Worm (Caenorhabditis elegans) whole organism, mixed stage, embryonic: ENCODE data around the gene ska-3.

Experiments
- M03D4.4 ChIP-seq: sonication (generic microtip); optimal IDR thresholded peaks from 2 replicates; lab custom pipeline; 2017; ENCODE audit warnings: mild to moderate bottlenecking, missing genetic modification characterization, missing compliant biosample characterization
- bed-3 ChIP-seq: fragments of 200-800 bp; sonication (Bioruptor generic); optimal IDR thresholded peaks from 3 replicates; lab custom pipeline; 2018; ENCODE audit warnings: mild to moderate bottlenecking, missing genetic modification characterization, moderate library complexity, missing compliant biosample characterization
- blmp-1 ChIP-seq: fragments of 150-350 bp; optimal IDR thresholded peaks from 2 replicates; lab custom pipeline; 2014; ENCODE audit warnings: missing biosample characterization, missing genetic modification characterization
- ceh-39 ChIP-seq: fragments of 150-350 bp; optimal IDR thresholded peaks from 2 replicates; lab custom pipeline; 2014; ENCODE audit warnings: missing biosample characterization, missing genetic modification characterization
- ceh-43 ChIP-seq: fragments of 200-800 bp; sonication (Bioruptor generic); optimal IDR thresholded peaks from 2 replicates; lab custom pipeline; 2018; ENCODE audit warnings: mild to moderate bottlenecking, missing genetic modification characterization, moderate library complexity, missing compliant biosample characterization
- ces-1 ChIP-seq: fragments of 150-350 bp; optimal IDR thresholded peaks from 2 replicates; lab custom pipeline; 2014; ENCODE audit warnings: missing biosample characterization, missing genetic modification reagents, missing genetic modification characterization
- drap-1 ChIP-seq: fragments of 200-800 bp; sonication (Bioruptor generic); optimal IDR thresholded peaks from 3 replicates; lab custom pipeline; 2018; ENCODE audit warnings: mild to moderate bottlenecking, missing genetic modification characterization, missing compliant biosample characterization
- elt-1 ChIP-seq: sonication (generic microtip); optimal IDR thresholded peaks from 2 replicates; lab custom pipeline; 2017; ENCODE audit warnings: missing genetic modification characterization, mild to moderate bottlenecking, missing compliant biosample characterization, antibody characterized with exemption, moderate library complexity, borderline replicate concordance; ENCODE audit not compliant: insufficient read depth
- elt-3 ChIP-seq: fragments of 150-350 bp; optimal IDR thresholded peaks from 2 replicates; lab custom pipeline; 2014; ENCODE audit warnings: missing biosample characterization, missing genetic modification characterization
- flh-1 ChIP-seq: fragments of 200-800 bp; sonication (Bioruptor generic); optimal IDR thresholded peaks from 2 replicates; lab custom pipeline; 2018; ENCODE audit warnings: mild to moderate bottlenecking, missing genetic modification characterization, moderate library complexity, missing compliant biosample characterization
- hlh-1 ChIP-seq: fragments of 150-350 bp; optimal IDR thresholded peaks from 2 replicates; lab custom pipeline; 2014; ENCODE audit warnings: missing biosample characterization, missing genetic modification reagents, missing genetic modification characterization
- lin-13 ChIP-seq: fragments of 150-350 bp; optimal IDR thresholded peaks from 2 replicates; lab custom pipeline; 2014; ENCODE audit warnings: missing biosample characterization, missing genetic modification characterization
- lin-32 ChIP-seq: fragments of 200-800 bp; sonication (Bioruptor generic); optimal IDR thresholded peaks from 2 replicates; lab custom pipeline; 2018; ENCODE audit warnings: mild to moderate bottlenecking, missing genetic modification characterization, missing compliant biosample characterization
- lsy-2 ChIP-seq: fragments of 150-350 bp; optimal IDR thresholded peaks from 2 replicates; lab custom pipeline; 2014; ENCODE audit warnings: missing biosample characterization, missing genetic modification characterization
- mab-5 ChIP-seq: fragments of 150-350 bp; optimal IDR thresholded peaks from 2 replicates; lab custom pipeline; 2014; ENCODE audit warnings: missing biosample characterization, missing genetic modification characterization
- mep-1 ChIP-seq: fragments of 150-350 bp; optimal IDR thresholded peaks from 2 replicates; lab custom pipeline; 2017; ENCODE audit warnings: missing biosample characterization, missing genetic modification reagents, missing genetic modification characterization, inconsistent platforms
- mls-2 ChIP-seq: sonication (generic microtip); optimal IDR thresholded peaks from 2 replicates; lab custom pipeline; 2016; ENCODE audit warnings: mild to moderate bottlenecking, missing genetic modification characterization, moderate library complexity, missing compliant biosample characterization
- nhr-2 ChIP-seq: fragments of 150-350 bp; optimal IDR thresholded peaks from 2 replicates; lab custom pipeline; 2014; ENCODE audit warnings: missing biosample characterization, missing genetic modification characterization
- nhr-237 ChIP-seq: fragments of 150-350 bp; optimal IDR thresholded peaks from 2 replicates; lab custom pipeline; 2014; ENCODE audit warnings: missing biosample characterization, missing genetic modification characterization
- nhr-76 ChIP-seq: sonication (generic microtip); optimal IDR thresholded peaks from 2 replicates; lab custom pipeline; 2017; ENCODE audit warnings: missing biosample characterization, missing genetic modification characterization
- pha-4 ChIP-seq: fragments of 150-350 bp; optimal IDR thresholded peaks from 2 replicates; lab custom pipeline; 2018; ENCODE audit warnings: missing biosample characterization, missing genetic modification reagents, missing genetic modification characterization
- sem-2 ChIP-seq: fragments of 200-800 bp; sonication (Bioruptor generic); optimal IDR thresholded peaks from 2 replicates; lab custom pipeline; 2018; ENCODE audit warnings: mild to moderate bottlenecking, missing genetic modification characterization, missing compliant biosample characterization
- snpc-4 ChIP-seq: fragments of 150-350 bp; optimal IDR thresholded peaks from 2 replicates; lab custom pipeline; 2014; ENCODE audit warnings: missing biosample characterization, missing genetic modification characterization
- sptf-1 ChIP-seq: sonication (generic microtip); optimal IDR thresholded peaks from 2 replicates; lab custom pipeline; 2017; ENCODE audit warnings: mild to moderate bottlenecking, missing genetic modification characterization, moderate library complexity, missing compliant biosample characterization
- unc-120 ChIP-seq: sonication (generic microtip); optimal IDR thresholded peaks from 2 replicates; lab custom pipeline; 2017; ENCODE audit warnings: missing genetic modification characterization, missing compliant biosample characterization; ENCODE audit not compliant: poor library complexity, severe bottlenecking
- unc-62 ChIP-seq: fragments of 150-350 bp; optimal IDR thresholded peaks from 2 replicates; lab custom pipeline; 2014; ENCODE audit warnings: missing biosample characterization, missing genetic modification reagents, missing genetic modification characterization
- zip-8 ChIP-seq: fragments of 150-350 bp; optimal IDR thresholded peaks from 2 replicates; lab custom pipeline; 2014; ENCODE audit warnings: missing biosample characterization, missing genetic modification characterization
- ztf-11 ChIP-seq: fragments of 150-350 bp; optimal IDR thresholded peaks from 2 replicates; lab custom pipeline; 2014; ENCODE audit warnings: missing biosample characterization, missing genetic modification characterization

Gene ska-3

ce11 chrIII:5693736-5694135, 14.9 kb upstream of the ska-3 start, which contains the start of gene B0336.13:
B0336.13 (plus strand) TSS chrIII:5694036.
- TF ChIP-seq lin-13, result no peak

DNA sequence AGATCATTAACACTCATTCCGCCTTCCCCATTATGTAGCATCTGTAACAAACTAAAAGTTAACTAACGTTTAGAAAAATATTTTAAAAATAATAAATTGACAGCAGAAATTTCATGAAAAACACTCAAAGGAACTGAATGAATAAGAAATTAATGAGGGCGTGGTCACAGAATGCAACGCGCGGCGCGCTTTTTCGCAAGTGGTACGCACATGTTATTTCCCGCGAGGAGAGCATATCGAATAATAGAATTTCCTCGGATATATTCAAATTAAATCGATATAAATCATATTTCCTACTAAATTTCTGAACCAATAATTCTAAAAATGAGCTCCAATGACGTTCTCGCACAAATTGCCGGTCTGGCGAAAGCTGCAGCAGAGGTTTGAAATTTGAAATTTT, 13.9 kb upstream of the ska-3 start, which contains the start of the genes abi-1 and arle-14:
TSS of gene abi-1 (minus strand) at position 51 of the 400 bp plus-strand sequence.
TSS of gene arle-14 (plus strand) at position 217 of the 400 bp plus-strand sequence.
- no peak for TF ChIP-seq snpc-4 (tag; lab: Kevin White, UChicago)
- TF ChIP-seq nhr-76 (tag; lab: Kevin White, UChicago), result no peak
- TF ChIP-seq nhr-237 (tag; lab: Kevin White, UChicago), result no peak
- TF ChIP-seq ceh-39, result no peak
- no peak for TF ChIP-seq bed-3 (GFP tag; lab: Kevin White, UChicago)
- TF ChIP-seq ceh-43 (GFP tag; lab: Kevin White, UChicago), result no peak
- TF ChIP-seq sptf-1 (tag; lab: Kevin White, UChicago), result peak; percentile 19
- peak; percentile 76 for TF ChIP-seq ces-1
- no peak for TF ChIP-seq zip-8 (tag; lab: Kevin White, UChicago)
- peak; percentile 10 for TF ChIP-seq lsy-2
- TF ChIP-seq flh-1 (GFP tag; lab: Kevin White, UChicago), result no peak
- TF ChIP-seq mep-1 (tag; lab: Kevin White, UChicago), result peak; percentile 31
- TF ChIP-seq hlh-1, result no peak

ce11 chrIII:5691826-5692225, 13.0 kb upstream of the ska-3 start:
- no peak for TF ChIP-seq mls-2 (tag; lab: Kevin White, UChicago)
- TF ChIP-seq drap-1 (GFP tag; lab: Kevin White, UChicago), result no peak
- no peak for TF ChIP-seq nhr-237 (tag; lab: Kevin White, UChicago)
- TF ChIP-seq elt-3 (tag; lab: Kevin White, UChicago), result no peak
- no peak for TF ChIP-seq mab-5 (tag; lab: Kevin White, UChicago)
- no peak for TF ChIP-seq sptf-1 (tag; lab: Kevin White, UChicago)
- no peak for TF ChIP-seq M03D4.4 (tag; lab: Kevin White, UChicago)
- TF ChIP-seq bed-3 (GFP tag; lab: Kevin White, UChicago), result no peak
- no peak for TF ChIP-seq unc-62 (GFP tag; lab: Kevin White, UChicago)
- no peak for TF ChIP-seq elt-1
- no peak for TF ChIP-seq nhr-76 (tag; lab: Kevin White, UChicago)
- no peak for TF ChIP-seq blmp-1 (tag; lab: Kevin White, UChicago)

- TF ChIP-seq ces-1, result peak; percentile 27
- TF ChIP-seq nhr-2 (tag; lab: Kevin White, UChicago), result no peak
- TF ChIP-seq bed-3 (GFP tag; lab: Kevin White, UChicago), result no peak
- TF ChIP-seq mep-1 (tag; lab: Kevin White, UChicago), result no peak
- no peak for TF ChIP-seq mls-2 (tag; lab: Kevin White, UChicago)
- TF ChIP-seq lsy-2, result peak; percentile 33
- peak; percentile 75 for TF ChIP-seq pha-4 (tag; lab: Kevin White, UChicago)
- no peak for TF ChIP-seq sem-2
- TF ChIP-seq unc-120, result no peak
Observed at ce11 chrIII:5688246-5688645, 9.4 kb upstream of the ska-3 start.

ce11 chrIII:5683998-5684397, 5.2 kb upstream of the ska-3 start, which contains the start of gene rcan-1:
rcan-1 (minus strand) TSS chrIII:5684098.
- TF ChIP-seq elt-3 (tag; lab: Kevin White, UChicago) (no peak), nhr-2 (tag; lab: Kevin White, UChicago) (no peak), pha-4 (tag; lab: Kevin White, UChicago) (no peak), blmp-1 (tag; lab: Kevin White, UChicago) (no peak), lsy-2 (no peak), unc-120 (no peak), elt-1 (no peak), unc-62 (GFP tag; lab: Kevin White, UChicago) (no peak), mep-1 (tag; lab: Kevin White, UChicago) (no peak), lin-32 (no peak), zip-8 (tag; lab: Kevin White, UChicago) (no peak), M03D4.4 (tag; lab: Kevin White, UChicago) (no peak)

ce11 chrIII:5680141-5680540, 1.3 kb upstream of the ska-3 start, which contains the start of gene pst-2:
pst-2 (plus strand) TSS chrIII:5680433.
- TF ChIP-seq drap-1 (GFP tag; lab: Kevin White, UChicago) (no peak), blmp-1 (tag; lab: Kevin White, UChicago) (no peak), nhr-2 (tag; lab: Kevin White, UChicago) (no peak), snpc-4 (tag; lab: Kevin White, UChicago) (no peak), mab-5 (tag; lab: Kevin White, UChicago) (no peak), ceh-43 (GFP tag; lab: Kevin White, UChicago) (no peak), elt-1 (no peak), ztf-11 (tag; lab: Kevin White, UChicago) (no peak)
